Fruit fly (Drosophila melanogaster): ENCODE results near the gene CG3597.

The CG3597 gene

dm6 chr2L:2363626-2364147 lies 7.6 kb downstream of the CG3597 start (continued):
- TF ChIP-seq pita (GFP tag; optimal IDR thresholded peaks at IDR 0.05): no peak
- peak; percentile 95 for TF ChIP-seq dmrt99B (tag; optimal IDR thresholded peaks at IDR 0.05)
- TF ChIP-seq Oli (tag; optimal IDR thresholded peaks at IDR 0.05): peak; percentile 91
- peak; percentile 20; the same call in 1 of the 2 replicates for TF ChIP-seq Lim3 (GFP tag; IDR thresholded peaks at IDR 0.05)
- TF ChIP-seq CG15514 (GFP tag; optimal IDR thresholded peaks at IDR 0.05): peak; percentile 80
- TF ChIP-seq MTF-1 (GFP tag; optimal IDR thresholded peaks at IDR 0.05; ENCODE audit: borderline replicate concordance): peak; percentile 81
- TF ChIP-seq C15 (GFP tag; IDR thresholded peaks at IDR 0.05): peak; percentile 82; the same call in 2 of the 3 replicates
- peak; percentile 94 for TF ChIP-seq CG17568 (GFP tag; optimal IDR thresholded peaks at IDR 0.05)
- TF ChIP-seq CG11456 (GFP tag; IDR thresholded peaks at IDR 0.05): peak; percentile 76; the same call in 2 of the 3 replicates
- TF ChIP-seq Vsx1 (GFP tag; optimal IDR thresholded peaks at IDR 0.05): peak; percentile 80
- TF ChIP-seq HHEX (GFP tag; optimal IDR thresholded peaks at IDR 0.05): peak; percentile 89
- peak; percentile 54 for TF ChIP-seq Mes4 (GFP tag; optimal IDR thresholded peaks at IDR 0.05)
- TF ChIP-seq D19B (GFP tag; optimal IDR thresholded peaks at IDR 0.05): peak; percentile 73
- TF ChIP-seq fd96Cb (tag; optimal IDR thresholded peaks at IDR 0.05): peak; percentile 91
- TF ChIP-seq crp (GFP tag; optimal IDR thresholded peaks at IDR 0.05): peak in 1 of 2 experiments; percentile 64
- TF ChIP-seq salm (tag; optimal IDR thresholded peaks at IDR 0.05): peak; percentile 91
- TF ChIP-seq Meics (GFP tag; optimal IDR thresholded peaks at IDR 0.05): peak; percentile 91
- peak; percentile 64; the same call in 2 of the 4 replicates for TF ChIP-seq Gug (GFP tag; IDR thresholded peaks at IDR 0.05)
- no peak for TF ChIP-seq eve (GFP tag; optimal IDR thresholded peaks at IDR 0.05)
- peak; percentile 41 for TF ChIP-seq Hey (tag; optimal IDR thresholded peaks at IDR 0.05)
- TF ChIP-seq CG31441 (GFP tag; IDR thresholded peaks at IDR 0.05): peak; percentile 93
- TF ChIP-seq H2.0 (GFP tag; IDR thresholded peaks at IDR 0.05): peak; percentile 76
- peak; percentile 67 for TF ChIP-seq ac (GFP tag; optimal IDR thresholded peaks at IDR 0.05)
- TF ChIP-seq crc (GFP tag; optimal IDR thresholded peaks at IDR 0.05): peak; percentile 40
- TF ChIP-seq CG11085 (GFP tag; IDR thresholded peaks at IDR 0.05): peak; percentile 50; the same call in 1 of the 2 replicates
- TF ChIP-seq phol (tag; optimal IDR thresholded peaks at IDR 0.05): peak; percentile 88
- TF ChIP-seq CG7372 (GFP tag; IDR thresholded peaks at IDR 0.05): peak; percentile 80
- TF ChIP-seq tup (GFP tag; optimal IDR thresholded peaks at IDR 0.05): peak; percentile 72
- peak; percentile 78 for TF ChIP-seq CG1602 (GFP tag; optimal IDR thresholded peaks at IDR 0.05)
- TF ChIP-seq Awh (GFP tag; IDR thresholded peaks at IDR 0.05): peak; percentile 77
- peak; percentile 33 for TF ChIP-seq Sry-β (GFP tag; optimal IDR thresholded peaks at IDR 0.05)
- TF ChIP-seq CG17829 (tag; optimal IDR thresholded peaks at IDR 0.05): peak; percentile 93
- peak; percentile 74 for TF ChIP-seq Nf-YA (GFP tag; IDR thresholded peaks at IDR 0.05)
- TF ChIP-seq CG3281 (GFP tag; optimal IDR thresholded peaks at IDR 0.05): peak; percentile 92
- TF ChIP-seq org-1 (GFP tag; optimal IDR thresholded peaks at IDR 0.05): peak; percentile 77
- peak; percentile 57 for TF ChIP-seq HLHmδ (GFP tag; optimal IDR thresholded peaks at IDR 0.05)
- peak; percentile 64 for TF ChIP-seq CG34376 (GFP tag; optimal IDR thresholded peaks at IDR 0.05)
- peak; percentile 96 for TF ChIP-seq unpg (GFP tag; optimal IDR thresholded peaks at IDR 0.05)
- peak; percentile 13; the same call in 1 of the 2 replicates for TF ChIP-seq CG8765 (GFP tag; IDR thresholded peaks at IDR 0.05)
- TF ChIP-seq vnd (GFP tag; IDR thresholded peaks at IDR 0.05; ENCODE audit: partially characterized antibody): no peak
- peak; percentile 84 for TF ChIP-seq CG10209 (GFP tag; optimal IDR thresholded peaks at IDR 0.05)
- TF ChIP-seq CG16779 (GFP tag; IDR thresholded peaks at IDR 0.05): 0 out of 2 replicates have a peak, but pooled peaks have one; percentile 52
- TF ChIP-seq CG18011 (GFP tag; optimal IDR thresholded peaks at IDR 0.05): peak; percentile 47
- TF ChIP-seq CG11398 (GFP tag; optimal IDR thresholded peaks at IDR 0.05): no peak
- peak; percentile 85 for TF ChIP-seq ap (GFP tag; IDR thresholded peaks at IDR 0.05)
- TF ChIP-seq CG10959 (GFP tag; IDR thresholded peaks at IDR 0.05): peak; percentile 76
- TF ChIP-seq CG17802 (tag; optimal IDR thresholded peaks at IDR 0.05): peak; percentile 57
- peak; percentile 73 for TF ChIP-seq CG12155 (GFP tag; optimal IDR thresholded peaks at IDR 0.05)
- peak; percentile 69 for TF ChIP-seq Oaz (GFP tag; IDR thresholded peaks at IDR 0.05)
